Worm (Caenorhabditis elegans) whole organism, L1 larva: ENCODE results near the gene T19C9.10.
"Not testable (repeated sequence)": the region's sequence is repeated elsewhere in the genome, so short reads cannot be mapped to it uniquely, and the experiment has no call there.

Source experiments
- C04F5.9 ChIP-seq: sonication (generic microtip); optimal IDR thresholded peaks from 2 replicates; lab custom pipeline; 2016; ENCODE audit warnings: missing genetic modification characterization, missing compliant biosample characterization
- C34B4.2 ChIP-seq: sonication (generic microtip); optimal IDR thresholded peaks from 2 replicates; lab custom pipeline; 2017; ENCODE audit warnings: mild to moderate bottlenecking, missing genetic modification characterization, missing compliant biosample characterization
- Y116A8C.19 ChIP-seq: sonication (generic microtip); optimal IDR thresholded peaks from 2 replicates; lab custom pipeline; 2016; ENCODE audit warnings: missing compliant biosample characterization, missing genetic modification characterization, borderline replicate concordance
- aha-1 ChIP-seq: fragments of 150-350 bp; optimal IDR thresholded peaks from 2 replicates; lab custom pipeline; 2014; ENCODE audit warnings: missing biosample characterization, missing genetic modification characterization
- alr-1 ChIP-seq: fragments of 200-800 bp; sonication (Bioruptor generic); optimal IDR thresholded peaks from 2 replicates; lab custom pipeline; 2018; ENCODE audit warnings: borderline replicate concordance, mild to moderate bottlenecking, missing genetic modification characterization, missing compliant biosample characterization
- aly-2 ChIP-seq: fragments of 150-350 bp; optimal IDR thresholded peaks from 2 replicates; lab custom pipeline; 2014; ENCODE audit warnings: missing biosample characterization, missing genetic modification characterization
- ceh-63 ChIP-seq: fragments of 200-800 bp; sonication (Bioruptor generic); optimal IDR thresholded peaks from 2 replicates; lab custom pipeline; 2018; ENCODE audit warnings: mild to moderate bottlenecking, missing genetic modification characterization, missing compliant biosample characterization
- ceh-90 ChIP-seq: sonication (generic microtip); optimal IDR thresholded peaks from 2 replicates; lab custom pipeline; 2016; ENCODE audit warnings: missing genetic modification characterization, missing compliant biosample characterization
- dsc-1 ChIP-seq: sonication (generic microtip); optimal IDR thresholded peaks from 2 replicates; lab custom pipeline; 2016; ENCODE audit warnings: mild to moderate bottlenecking, missing genetic modification characterization, missing compliant biosample characterization
- egl-13 ChIP-seq: sonication (generic microtip); optimal IDR thresholded peaks from 2 replicates; lab custom pipeline; 2016; ENCODE audit warnings: missing genotype, missing genetic modification reagents, missing genetic modification characterization, missing compliant biosample characterization
- egl-27 ChIP-seq, 2 experiments: fragments of 150-350 bp in 1 of 2; sonication (generic microtip); optimal IDR thresholded peaks; 3 replicates each; lab custom pipeline; 2017 to 2018; ENCODE audit warnings: missing biosample characterization in 2 of 2, missing genetic modification characterization in 2 of 2, missing genetic modification reagents in 2 of 2
- fkh-10 ChIP-seq: sonication (generic microtip); optimal IDR thresholded peaks from 2 replicates; lab custom pipeline; 2017; ENCODE audit warnings: missing biosample characterization, missing genetic modification reagents, missing genetic modification characterization
- fos-1 ChIP-seq: fragments of 150-350 bp; optimal IDR thresholded peaks from 2 replicates; lab custom pipeline; 2014; ENCODE audit warnings: missing biosample characterization, missing genetic modification characterization
- grh-1 ChIP-seq: fragments of 200-800 bp; sonication (Bioruptor generic); IDR thresholded peaks from 2 replicates; pipeline ENCODE4 v1.3.6; 2022; ENCODE audit warnings: missing genetic modification reagents, missing genetic modification characterization, missing compliant biosample characterization
- hlh-4 ChIP-seq: sonication (generic microtip); optimal IDR thresholded peaks from 2 replicates; lab custom pipeline; 2016; ENCODE audit warnings: mild to moderate bottlenecking, missing genetic modification characterization, missing compliant biosample characterization
- irx-1 ChIP-seq: sonication (generic microtip); optimal IDR thresholded peaks from 2 replicates; lab custom pipeline; 2016; ENCODE audit warnings: missing genetic modification characterization, missing compliant biosample characterization
- lin-15B ChIP-seq: fragments of 150-350 bp; sonication (generic microtip); optimal IDR thresholded peaks from 3 replicates; lab custom pipeline; 2014; ENCODE audit warnings: missing biosample characterization, missing genetic modification characterization
- lir-3 ChIP-seq: sonication (generic microtip); optimal IDR thresholded peaks from 2 replicates; lab custom pipeline; 2016; ENCODE audit warnings: mild to moderate bottlenecking, missing genetic modification characterization, moderate library complexity, missing compliant biosample characterization; ENCODE audit not compliant: poor library complexity
- mdl-1 ChIP-seq, 2 experiments: fragments of 150-350 bp; optimal IDR thresholded peaks; 2 replicates each; lab custom pipeline; 2014 to 2017; ENCODE audit warnings: missing biosample characterization in 2 of 2, missing genetic modification characterization in 2 of 2, inconsistent platforms in 1 of 2
- mep-1 ChIP-seq: fragments of 150-350 bp; optimal IDR thresholded peaks from 2 replicates; lab custom pipeline; 2014; ENCODE audit warnings: missing biosample characterization, missing genetic modification characterization
- nhr-11 ChIP-seq: fragments of 150-350 bp; optimal IDR thresholded peaks from 2 replicates; lab custom pipeline; 2014; ENCODE audit warnings: missing biosample characterization, missing genetic modification characterization
- nhr-19 ChIP-seq: fragments of 200-800 bp; sonication (Bioruptor generic); conservative IDR thresholded peaks from 2 replicates; pipeline ENCODE4 v1.3.6; 2022; ENCODE audit warnings: missing genetic modification characterization, missing compliant biosample characterization
- nhr-20 ChIP-seq: sonication (generic microtip); optimal IDR thresholded peaks from 2 replicates; lab custom pipeline; 2016; ENCODE audit warnings: mild to moderate bottlenecking, missing genetic modification characterization, missing compliant biosample characterization
- nhr-71 ChIP-seq: sonication (generic microtip); optimal IDR thresholded peaks from 2 replicates; lab custom pipeline; 2016; ENCODE audit warnings: mild to moderate bottlenecking, missing genetic modification characterization, moderate library complexity, missing compliant biosample characterization
- nhr-76 ChIP-seq: sonication (generic microtip); optimal IDR thresholded peaks from 2 replicates; lab custom pipeline; 2017; ENCODE audit warnings: missing biosample characterization, missing genetic modification characterization
- nhr-85 ChIP-seq: sonication (generic microtip); peaks from one replicate; lab custom pipeline; 2016; ENCODE audit warnings: missing genetic modification characterization, inconsistent platforms, missing compliant biosample characterization
- pag-3 ChIP-seq: sonication (generic microtip); optimal IDR thresholded peaks from 2 replicates; lab custom pipeline; 2017; ENCODE audit warnings: missing genetic modification characterization, mild to moderate bottlenecking, missing compliant biosample characterization, antibody characterized with exemption, borderline replicate concordance; ENCODE audit not compliant: insufficient read depth
- pax-3 ChIP-seq: fragments of 200-800 bp; sonication (Bioruptor generic); optimal IDR thresholded peaks from 2 replicates; lab custom pipeline; 2018; ENCODE audit warnings: mild to moderate bottlenecking, missing genetic modification characterization, moderate library complexity, missing compliant biosample characterization
- snpc-4 ChIP-seq: fragments of 150-350 bp; optimal IDR thresholded peaks from 2 replicates; lab custom pipeline; 2014; ENCODE audit warnings: missing biosample characterization, missing genetic modification characterization
- snu-23 ChIP-seq: sonication (generic microtip); optimal IDR thresholded peaks from 2 replicates; lab custom pipeline; 2016; ENCODE audit warnings: missing genetic modification characterization, missing compliant biosample characterization
- sup-37 ChIP-seq: fragments of 200-800 bp; sonication (Bioruptor generic); optimal IDR thresholded peaks from 2 replicates; lab custom pipeline; 2018; ENCODE audit warnings: mild to moderate bottlenecking, missing genetic modification characterization, missing compliant biosample characterization
- tbx-2 ChIP-seq: sonication (generic microtip); optimal IDR thresholded peaks from 2 replicates; lab custom pipeline; 2016; ENCODE audit warnings: missing genetic modification characterization, missing compliant biosample characterization
- unc-62 ChIP-seq: fragments of 150-350 bp; optimal IDR thresholded peaks from 2 replicates; lab custom pipeline; 2014; ENCODE audit warnings: missing biosample characterization, missing genetic modification reagents, missing genetic modification characterization
- zag-1 ChIP-seq: fragments of 150-350 bp; optimal IDR thresholded peaks from 2 replicates; lab custom pipeline; 2014; ENCODE audit warnings: missing biosample characterization, missing genetic modification characterization
- ztf-11 ChIP-seq, 2 experiments: sonication (generic microtip); optimal IDR thresholded peaks; 2 replicates each; lab custom pipeline; 2016 to 2017; ENCODE audit warnings: missing genetic modification characterization in 2 of 2, missing biosample characterization in 1 of 2, missing compliant biosample characterization in 1 of 2

T19C9.10 gene

ce11 chrV:17257637-17258036 lies 21.2 kb downstream of the T19C9.10 start:
- TF ChIP-seq nhr-85 (tag; lab: Kevin White, UChicago) (peak; percentile 11), sup-37 (no peak)

- no peak for TF ChIP-seq lin-15B
- no peak for TF ChIP-seq tbx-2 (tag; lab: Kevin White, UChicago)
- TF ChIP-seq snu-23 (GFP tag; lab: Kevin White, UChicago), result no peak
- TF ChIP-seq zag-1, result no peak
- no peak for TF ChIP-seq mep-1 (tag; lab: Kevin White, UChicago)
- TF ChIP-seq irx-1, result no peak
- no peak for TF ChIP-seq C04F5.9 (tag; lab: Kevin White, UChicago)
- TF ChIP-seq pax-3 (tag; lab: Kevin White, UChicago), result no peak
- no peak for TF ChIP-seq dsc-1 (tag; lab: Kevin White, UChicago)
- no peak for TF ChIP-seq grh-1 (GFP tag; lab: Robert Waterston, UW)
- TF ChIP-seq nhr-76 (tag; lab: Kevin White, UChicago), result no peak
- TF ChIP-seq aha-1 (tag; lab: Kevin White, UChicago), result no peak
- TF ChIP-seq ceh-63, result no peak
- no peak for TF ChIP-seq fos-1 (tag; lab: Kevin White, UChicago)
- no peak for TF ChIP-seq nhr-20 (tag; lab: Kevin White, UChicago)
- TF ChIP-seq lir-3, result no peak
- TF ChIP-seq, all 84 proteins: peak for 0
These were observed 21.9 kb downstream of the T19C9.10 start for ce11 chrV:17258244-17258643.

- no peak for TF ChIP-seq unc-62 (GFP tag; lab: Kevin White, UChicago)
- TF ChIP-seq ceh-90 (tag; lab: Kevin White, UChicago), result no peak
- no peak for TF ChIP-seq egl-27 (tag; optimal IDR thresholded peaks at IDR 0.05; lab: Kevin White, UChicago)
- TF ChIP-seq nhr-11 (tag; lab: Kevin White, UChicago), result no peak
- TF ChIP-seq nhr-71 (tag; lab: Kevin White, UChicago), result no peak
- no peak for TF ChIP-seq lir-3
- TF ChIP-seq Y116A8C.19 (tag; lab: Kevin White, UChicago), result no peak
- TF ChIP-seq hlh-4 (tag; lab: Kevin White, UChicago), result no peak
- no peak for TF ChIP-seq aly-2 (tag; lab: Kevin White, UChicago)
- no peak for TF ChIP-seq ztf-11 (tag; optimal IDR thresholded peaks at IDR 0.05; lab: Kevin White, UChicago)
- TF ChIP-seq egl-13 (tag; lab: Kevin White, UChicago), result no peak
- TF ChIP-seq alr-1, result no peak
These were observed 22.5 kb downstream of the T19C9.10 start, which contains the start of gene fbxa-85 for ce11 chrV:17258868-17259267. Gene fbxa-85 (plus strand): TSS chrV:17259168.

DNA sequence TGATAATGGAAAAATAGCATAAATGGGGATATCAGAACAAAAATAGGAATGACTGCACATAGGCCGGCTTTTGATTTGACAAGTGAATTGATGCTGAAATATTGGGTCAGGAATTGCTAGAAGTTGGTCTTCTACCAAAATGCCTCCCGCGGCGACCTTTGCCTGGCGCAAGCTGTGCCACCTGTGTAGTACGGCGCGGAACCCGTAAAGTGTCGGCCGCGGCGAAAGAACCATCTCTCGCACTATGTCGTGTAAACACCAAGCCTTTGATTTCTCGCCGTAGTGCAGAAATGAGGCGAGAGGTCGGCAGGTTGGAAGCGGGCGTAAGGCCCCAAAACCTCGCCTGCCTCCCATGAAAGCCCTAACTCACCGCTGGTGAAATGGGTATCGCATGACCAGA lies 25.0 kb downstream of the T19C9.10 start:
- TF ChIP-seq tbx-2 (tag; lab: Kevin White, UChicago) (no peak), pag-3 (tag; lab: Kevin White, UChicago) (no peak), nhr-19 (no peak), snpc-4 (tag; lab: Kevin White, UChicago) (peak; percentile 24), dsc-1 (tag; lab: Kevin White, UChicago) (no peak)

DNA sequence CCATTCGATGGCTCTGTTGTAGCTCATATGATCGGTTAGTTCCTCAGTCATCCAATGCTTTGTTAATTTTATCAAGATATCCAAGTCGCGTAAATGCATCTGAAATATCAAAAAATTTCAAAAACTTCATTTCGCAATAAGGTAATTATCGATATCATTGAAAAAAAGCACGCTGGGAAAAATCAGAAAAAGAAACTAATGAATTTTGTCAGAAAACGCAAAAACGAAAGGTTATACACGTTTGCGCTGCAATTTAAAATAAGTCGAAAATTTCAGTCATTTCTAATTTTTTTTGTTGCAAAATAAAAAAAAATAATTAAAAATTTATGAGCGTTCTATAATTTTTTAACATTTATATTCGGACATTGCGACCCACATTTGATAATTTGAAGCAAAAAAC lies 28.5 kb downstream of the T19C9.10 start, which contains the start of gene K10G4.3:
Gene K10G4.3, minus strand, starts transcription at position 101 of the 400 bp plus-strand sequence.
- TF ChIP-seq fkh-10 (GFP tag; lab: Kevin White, UChicago); mdl-1 (tag; optimal IDR thresholded peaks at IDR 0.05; lab: Kevin White, UChicago); C34B4.2 (tag; lab: Kevin White, UChicago): not testable (repeated sequence)
- TF ChIP-seq, all 84 proteins: peak for 0; not testable (repeated sequence) for 84
